Worm (Caenorhabditis elegans): ENCODE measurements around the gene sgk-1.
"Not testable (repeated sequence)": the region's sequence is repeated elsewhere in the genome, so short reads cannot be mapped to it uniquely, and the experiment has no call there.

Gene sgk-1

ce11 chrX:16260077-16260476, 1.8 kb downstream of the sgk-1 start:
- TF ChIP-seq unc-62 (GFP tag; optimal IDR thresholded peaks at IDR 0.05), result no peak

ce11 chrX:16258503-16258902, 3.4 kb downstream of the sgk-1 start:
- no peak for TF ChIP-seq unc-62 (GFP tag; optimal IDR thresholded peaks at IDR 0.05)

ce11 chrX:16250679-16251078, 11.2 kb downstream of the sgk-1 start, which contains the start of gene W10G6.6:
Gene W10G6.6 (minus strand): TSS chrX:16250779.
- no peak for TF ChIP-seq unc-62 (GFP tag; optimal IDR thresholded peaks at IDR 0.05)

- no peak for TF ChIP-seq unc-62 (GFP tag; optimal IDR thresholded peaks at IDR 0.05)
These were observed 17.1 kb downstream of the sgk-1 start, which contains the start of gene W10G6.1 for ce11 chrX:16244764-16245244. Gene W10G6.1 (plus strand): TSS chrX:16245194.

ce11 chrX:16243129-16243528, 18.8 kb downstream of the sgk-1 start:
- no peak for TF ChIP-seq unc-62 (GFP tag; optimal IDR thresholded peaks at IDR 0.05)

ce11 chrX:16240626-16241025, 21.3 kb downstream of the sgk-1 start:
- TF ChIP-seq unc-62 (GFP tag; optimal IDR thresholded peaks at IDR 0.05), result no peak

ce11 chrX:16228622-16229021, 33.3 kb downstream of the sgk-1 start, which contains the start of gene F23A7.5:
Gene F23A7.5 (plus strand): TSS chrX:16228922.
- TF ChIP-seq unc-62 (GFP tag; optimal IDR thresholded peaks at IDR 0.05), result no peak

ce11 chrX:16219710-16220109, 42.2 kb downstream of the sgk-1 start, which contains the start of gene F23A7.3:
Gene F23A7.3 (plus strand): TSS chrX:16220010.
- not testable (repeated sequence) for TF ChIP-seq unc-62 (GFP tag; optimal IDR thresholded peaks at IDR 0.05)

ce11 chrX:16218306-16218705, 43.6 kb downstream of the sgk-1 start:
- TF ChIP-seq unc-62 (GFP tag; optimal IDR thresholded peaks at IDR 0.05), result no peak

- no peak for TF ChIP-seq unc-62 (GFP tag; optimal IDR thresholded peaks at IDR 0.05)
These were observed 44.2 kb downstream of the sgk-1 start for ce11 chrX:16217749-16218148.

ce11 chrX:16217108-16217507, 44.8 kb downstream of the sgk-1 start, which contains the start of gene F23A7.1:
Gene F23A7.1 (plus strand): TSS chrX:16217408.
- no peak for TF ChIP-seq unc-62 (GFP tag; optimal IDR thresholded peaks at IDR 0.05)

ce11 chrX:16213073-16213472, 48.8 kb downstream of the sgk-1 start, which contains the start of gene F23A7.8:
Gene F23A7.8 (plus strand): TSS chrX:16213373.
- TF ChIP-seq unc-62 (GFP tag; optimal IDR thresholded peaks at IDR 0.05), result not testable (repeated sequence)

ce11 chrX:16212306-16212705, 49.6 kb downstream of the sgk-1 start, which contains the start of gene F23A7.4:
Gene F23A7.4 (plus strand): TSS chrX:16212606.
- not testable (repeated sequence) for TF ChIP-seq unc-62 (GFP tag; optimal IDR thresholded peaks at IDR 0.05)

ce11 chrX:16210518-16210917, 51.4 kb downstream of the sgk-1 start, which contains the start of gene R11.4:
Gene R11.4 (minus strand): TSS chrX:16210618.
- TF ChIP-seq unc-62 (GFP tag; optimal IDR thresholded peaks at IDR 0.05), result no peak

- no peak for TF ChIP-seq unc-62 (GFP tag; optimal IDR thresholded peaks at IDR 0.05)
These were observed 52.3 kb downstream of the sgk-1 start for ce11 chrX:16209660-16210059.

ce11 chrX:16209122-16209521, 52.8 kb downstream of the sgk-1 start:
- no peak for TF ChIP-seq unc-62 (GFP tag; optimal IDR thresholded peaks at IDR 0.05)

- TF ChIP-seq unc-62 (GFP tag; optimal IDR thresholded peaks at IDR 0.05), result no peak
These were observed 53.3 kb downstream of the sgk-1 start for ce11 chrX:16208667-16209066.

ce11 chrX:16208123-16208522, 53.8 kb downstream of the sgk-1 start:
- TF ChIP-seq unc-62 (GFP tag; optimal IDR thresholded peaks at IDR 0.05), result no peak

Data from whole organism, dauer.